Fruit fly (Drosophila melanogaster) whole organism, adult: ENCODE data around the gene CG9672.

Source experiments
- cnc ChIP-seq, 2 experiments: fragments of >200 bp; optimal IDR thresholded peaks; 2 replicates each; lab custom pipeline; 2017
- tj ChIP-seq: fragments of 200-800 bp; sonication (Bioruptor generic); optimal IDR thresholded peaks from 3 replicates; lab custom pipeline; 2017; ENCODE audit warnings: missing biosample characterization, mild to moderate bottlenecking, missing genetic modification characterization, moderate library complexity

DNA sequence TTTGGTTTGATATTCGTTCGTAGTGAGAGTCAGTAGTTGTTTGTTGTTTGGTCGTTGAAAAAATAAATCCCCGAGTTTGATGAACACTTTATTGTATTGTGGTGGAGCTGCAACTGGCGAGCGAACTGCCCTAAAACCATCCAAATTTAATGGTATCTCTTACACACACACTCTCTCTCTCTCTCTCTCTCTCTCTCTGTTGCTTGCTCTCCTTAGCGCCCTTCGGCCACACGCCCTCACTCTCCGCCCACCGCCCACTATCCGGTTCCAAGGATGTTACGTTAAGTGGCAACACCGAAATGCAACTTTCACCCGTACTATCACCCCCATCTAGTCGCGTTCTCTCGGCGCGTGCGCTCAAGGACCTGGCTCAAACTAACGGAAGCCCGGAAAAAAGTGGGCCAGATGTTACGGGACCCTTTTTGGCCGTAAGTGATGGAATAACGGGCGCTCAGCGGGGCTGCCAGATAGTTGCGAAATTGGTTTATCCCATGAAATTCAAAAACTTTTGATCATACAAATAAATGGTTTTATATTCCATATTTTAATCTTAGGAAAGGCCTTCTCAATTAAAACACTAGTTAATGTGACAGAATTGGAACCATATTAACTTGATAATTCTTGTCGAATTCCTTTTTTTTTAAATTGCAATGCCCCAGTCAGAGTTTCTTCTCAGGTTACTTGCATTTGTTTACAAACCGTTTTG, 19.1 kb downstream of the CG9672 start:
- TF ChIP-seq tj (GFP tag; lab: Kevin White, UChicago) = no peak
- no peak for TF ChIP-seq cnc (optimal IDR thresholded peaks at IDR 0.05; lab: Kevin White, UChicago)
